Fruit fly (Drosophila melanogaster): ENCODE results near the gene Top2.

Top2 gene

DNA sequence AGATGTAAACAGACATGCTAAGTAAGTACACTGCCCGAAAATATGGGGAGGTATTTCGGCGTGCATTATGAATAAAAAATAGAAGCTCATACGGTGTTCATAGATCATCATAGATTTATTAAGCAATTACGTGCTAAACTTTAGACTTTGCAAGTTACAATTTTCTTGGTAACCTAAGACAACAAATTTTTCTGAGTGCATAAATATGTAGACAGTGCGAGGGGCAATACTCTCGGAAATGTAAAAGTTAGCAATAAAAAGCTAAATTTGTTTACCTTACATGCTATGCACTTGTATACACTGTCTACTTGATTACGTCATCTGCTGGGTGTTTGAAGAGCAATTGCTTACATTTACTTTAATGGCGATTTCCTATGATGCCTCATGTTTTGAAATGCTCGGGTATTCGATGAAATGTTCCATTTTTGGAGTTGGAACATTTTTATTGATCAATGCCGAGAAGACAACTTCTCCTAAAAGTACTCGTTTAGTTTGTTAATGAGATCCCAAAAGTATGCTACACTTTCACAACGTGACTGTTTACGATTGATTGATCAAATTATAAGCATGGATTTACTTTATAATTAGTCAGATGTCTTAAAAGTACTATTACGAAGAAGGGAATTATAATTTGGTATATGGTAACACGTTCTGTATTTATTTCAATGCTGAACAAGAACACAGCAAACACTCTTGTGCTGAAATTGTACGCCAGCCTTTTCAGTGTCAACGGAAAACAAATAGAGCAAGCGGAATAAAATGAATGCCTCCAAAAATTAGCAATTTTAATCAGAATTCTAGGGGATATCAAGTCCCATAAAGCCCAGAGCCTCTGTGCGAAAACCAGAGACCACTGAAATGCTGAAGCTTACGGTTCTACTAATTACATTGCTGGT, 36.4 kb downstream of the Top2 start, which contains the start of gene Lectin-galC1 (continued):
- TF ChIP-seq eyg (GFP tag; optimal IDR thresholded peaks at IDR 0.05): peak; percentile 73
- no peak for TF ChIP-seq GATAe (GFP tag; conservative IDR thresholded peaks at IDR 0.05)
- TF ChIP-seq CG10366 (GFP tag; IDR thresholded peaks at IDR 0.05): peak; percentile 85
- TF ChIP-seq pb (GFP tag; optimal IDR thresholded peaks at IDR 0.05): peak; percentile 70
- TF ChIP-seq CG14441 (GFP tag; IDR thresholded peaks at IDR 0.05): peak; percentile 83
- peak; percentile 78 for TF ChIP-seq btn (GFP tag; optimal IDR thresholded peaks at IDR 0.05)
- peak; percentile 54 for TF ChIP-seq CTCF (GFP tag; optimal IDR thresholded peaks at IDR 0.05)
- peak; percentile 70 for TF ChIP-seq CG2116 (GFP tag; optimal IDR thresholded peaks at IDR 0.05)
- peak; percentile 71 for TF ChIP-seq CG3281 (GFP tag; optimal IDR thresholded peaks at IDR 0.05)
- TF ChIP-seq Six4 (GFP tag; optimal IDR thresholded peaks at IDR 0.05): peak; percentile 85
- TF ChIP-seq PHDP (tag; optimal IDR thresholded peaks at IDR 0.05): peak; percentile 88
- TF ChIP-seq corto (GFP tag; optimal IDR thresholded peaks at IDR 0.05): no peak
- peak; percentile 69 for TF ChIP-seq CG7372 (GFP tag; IDR thresholded peaks at IDR 0.05)
- peak; percentile 77 for TF ChIP-seq CG11723 (GFP tag; optimal IDR thresholded peaks at IDR 0.05)
- peak; percentile 88 for TF ChIP-seq Chrac-16 (GFP tag; optimal IDR thresholded peaks at IDR 0.05)
- TF ChIP-seq crol (GFP tag; IDR thresholded peaks at IDR 0.05): no peak; the same call in 1 of the 2 replicates
- peak; percentile 88 for TF ChIP-seq her (GFP tag; optimal IDR thresholded peaks at IDR 0.05)
- peak; percentile 76 for TF ChIP-seq CG5953 (GFP tag; IDR thresholded peaks at IDR 0.05)
- peak; percentile 90 for TF ChIP-seq CG10979 (tag; optimal IDR thresholded peaks at IDR 0.05)
- TF ChIP-seq CG17361 (GFP tag; IDR thresholded peaks at IDR 0.05): peak; percentile 84
- TF ChIP-seq da (GFP tag; optimal IDR thresholded peaks at IDR 0.05): peak; percentile 70

DNA sequence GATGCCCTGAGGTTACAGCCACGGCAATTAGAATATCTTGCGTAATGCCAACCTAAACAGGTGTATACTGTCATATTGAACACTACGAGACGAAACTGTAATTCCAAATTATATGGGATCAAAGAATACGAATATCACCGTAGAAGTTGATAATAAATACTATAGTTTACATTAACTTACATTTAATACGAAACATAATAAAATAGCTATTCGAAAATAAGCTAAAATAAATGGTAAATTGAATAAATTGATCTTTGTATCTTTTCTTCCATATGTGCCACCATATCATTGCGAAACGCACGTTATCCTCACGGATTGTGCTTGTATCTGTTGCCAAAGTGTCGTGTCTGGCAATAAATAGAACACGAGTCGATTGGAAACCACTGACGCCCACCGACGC, 37.4 kb downstream of the Top2 start:
- TF ChIP-seq CG16815 (GFP tag; optimal IDR thresholded peaks at IDR 0.05) (no peak), pita (GFP tag; optimal IDR thresholded peaks at IDR 0.05) (no peak), gsb (GFP tag; IDR thresholded peaks at IDR 0.05) (no peak; the same call in 1 of the 2 replicates), E2f2 (GFP tag; IDR thresholded peaks at IDR 0.05) (no peak), Atf3 (GFP tag; optimal IDR thresholded peaks at IDR 0.05) (no peak), CG11560 (tag; IDR thresholded peaks at IDR 0.05) (no peak), z (GFP tag; IDR thresholded peaks at IDR 0.05) (no peak), CG12659 (GFP tag; optimal IDR thresholded peaks at IDR 0.05) (peak; percentile 35), CG11085 (GFP tag; IDR thresholded peaks at IDR 0.05) (no peak), Hr3 (GFP tag; optimal IDR thresholded peaks at IDR 0.05) (no peak), CG1602 (GFP tag; optimal IDR thresholded peaks at IDR 0.05) (no peak), caup (GFP tag; optimal IDR thresholded peaks at IDR 0.05; ENCODE audit: severe bottlenecking) (peak; percentile 16), CG10321 (GFP tag; IDR thresholded peaks at IDR 0.05) (no peak), CG31388 (GFP tag; optimal IDR thresholded peaks at IDR 0.05) (no peak), stc (GFP tag; IDR thresholded peaks at IDR 0.05) (no peak), Meics (GFP tag; optimal IDR thresholded peaks at IDR 0.05) (peak; percentile 49), bigmax (GFP tag; optimal IDR thresholded peaks at IDR 0.05) (no peak), CG11093 (GFP tag; IDR thresholded peaks at IDR 0.05) (no peak), tup (GFP tag; optimal IDR thresholded peaks at IDR 0.05) (no peak), mld (GFP tag; IDR thresholded peaks at IDR 0.05; ENCODE audit: partially characterized antibody) (no peak), H2.0 (GFP tag; IDR thresholded peaks at IDR 0.05) (no peak; the same call in 1 of the 2 replicates), HmgD (GFP tag; optimal IDR thresholded peaks at IDR 0.05) (no peak), CG8765 (GFP tag; IDR thresholded peaks at IDR 0.05) (no peak), CG13123 (GFP tag; optimal IDR thresholded peaks at IDR 0.05) (no peak), maf-S (GFP tag; optimal IDR thresholded peaks at IDR 0.05) (no peak), ham (GFP tag; IDR thresholded peaks at IDR 0.05) (no peak), CG4404 (GFP tag; IDR thresholded peaks at IDR 0.05) (no peak), CG11398 (GFP tag; optimal IDR thresholded peaks at IDR 0.05) (no peak), CG6254 (GFP tag; optimal IDR thresholded peaks at IDR 0.05) (no peak), HHEX (GFP tag; optimal IDR thresholded peaks at IDR 0.05) (no peak)

Data from whole organism, embryonic.